Fruit fly (Drosophila melanogaster) whole organism, embryonic: ENCODE measurements around the gene Sys1.

Experiments used
- Blimp-1 ChIP-seq: fragments of 200-800 bp; sonication (Bioruptor generic); optimal IDR thresholded peaks from 3 replicates; lab custom pipeline; 2018; ENCODE audit warnings: missing biosample characterization, missing genetic modification characterization, mild to moderate bottlenecking, moderate library complexity, missing genetic modification reagents
- BtbVII ChIP-seq: fragments of 200-800 bp; sonication (Bioruptor generic); optimal IDR thresholded peaks from 3 replicates; lab custom pipeline; 2017; ENCODE audit warnings: missing biosample characterization, mild to moderate bottlenecking, missing genetic modification characterization
- CG1024 ChIP-seq: fragments of 200-800 bp; sonication (Bioruptor generic); IDR thresholded peaks from 2 replicates; pipeline ENCODE4 v1.3.6; 2022; ENCODE audit warnings: missing biosample characterization, missing genetic modification characterization
- CG10267 ChIP-seq: fragments of 200-800 bp; sonication (Bioruptor generic); optimal IDR thresholded peaks from 2 replicates; lab custom pipeline; 2018; ENCODE audit warnings: missing biosample characterization, mild to moderate bottlenecking, missing genetic modification characterization, moderate library complexity
- CG10366 ChIP-seq: fragments of 200-800 bp; sonication (Bioruptor generic); IDR thresholded peaks from 2 replicates; pipeline ENCODE4 v1.3.6; 2022; ENCODE audit warnings: missing biosample characterization, missing genetic modification characterization
- CG11504 ChIP-seq: fragments of 200-800 bp; sonication (Bioruptor generic); optimal IDR thresholded peaks from 3 replicates; lab custom pipeline; 2019; ENCODE audit warnings: missing biosample characterization, mild to moderate bottlenecking, missing genetic modification characterization, moderate library complexity
- CG12219 ChIP-seq: fragments of 200-800 bp; sonication (Bioruptor generic); optimal IDR thresholded peaks from 3 replicates; lab custom pipeline; 2018; ENCODE audit warnings: missing biosample characterization, mild to moderate bottlenecking, missing genetic modification characterization
- CG12659 ChIP-seq: fragments of 200-800 bp; sonication (Bioruptor generic); optimal IDR thresholded peaks from 3 replicates; lab custom pipeline; 2017; ENCODE audit warnings: mild to moderate bottlenecking, missing biosample characterization, missing genetic modification reagents, missing genetic modification characterization
- CG14441 ChIP-seq: fragments of 200-800 bp; sonication (Bioruptor generic); IDR thresholded peaks from 2 replicates; pipeline ENCODE4 v1.3.6; 2022; ENCODE audit warnings: missing biosample characterization, missing genetic modification characterization
- CG17186 ChIP-seq: fragments of 200-800 bp; sonication (Bioruptor generic); optimal IDR thresholded peaks from 3 replicates; lab custom pipeline; 2017; ENCODE audit warnings: missing biosample characterization, missing genetic modification reagents, missing genetic modification characterization
- CG2712 ChIP-seq: fragments of 200-800 bp; optimal IDR thresholded peaks from 3 replicates; lab custom pipeline; 2019; ENCODE audit warnings: missing biosample characterization, mild to moderate bottlenecking, missing genetic modification characterization, moderate library complexity
- CG31224 ChIP-seq: fragments of 200-800 bp; sonication (Bioruptor generic); IDR thresholded peaks from 2 replicates; pipeline ENCODE4 v1.3.6; 2022; ENCODE audit warnings: missing biosample characterization, missing genetic modification characterization
- CG3163 ChIP-seq: fragments of 200-800 bp; sonication (Bioruptor generic); optimal IDR thresholded peaks from 3 replicates; lab custom pipeline; 2016; ENCODE audit warnings: missing biosample characterization, missing genetic modification characterization
- CG32767 ChIP-seq: fragments of 200-800 bp; sonication (Bioruptor generic); IDR thresholded peaks from 2 replicates; pipeline ENCODE4 v1.3.6; 2022; ENCODE audit warnings: missing biosample characterization, missing genetic modification characterization
- CG3281 ChIP-seq: fragments of 200-800 bp; sonication (Bioruptor generic); optimal IDR thresholded peaks from 3 replicates; lab custom pipeline; 2017; ENCODE audit warnings: missing biosample characterization, mild to moderate bottlenecking, missing genetic modification characterization
- CG6254 ChIP-seq: fragments of 200-800 bp; sonication (Bioruptor generic); optimal IDR thresholded peaks from 3 replicates; lab custom pipeline; 2017; ENCODE audit warnings: mild to moderate bottlenecking, missing biosample characterization, missing genetic modification reagents, missing genetic modification characterization
- CG6272 ChIP-seq: fragments of 200-800 bp; sonication (Bioruptor generic); IDR thresholded peaks from 2 replicates; pipeline ENCODE4 v1.3.6; 2022; ENCODE audit warnings: missing biosample characterization, missing genetic modification characterization
- CG7987 ChIP-seq: fragments of 200-800 bp; sonication (Bioruptor generic); optimal IDR thresholded peaks from 2 replicates; lab custom pipeline; 2018; ENCODE audit warnings: missing biosample characterization, mild to moderate bottlenecking, missing genetic modification characterization, moderate library complexity
- CG8765 ChIP-seq: fragments of 200-800 bp; sonication (Bioruptor generic); IDR thresholded peaks from 2 replicates; pipeline ENCODE4 v1.3.6; 2022; ENCODE audit warnings: missing biosample characterization, missing genetic modification characterization
- CrebB ChIP-seq: fragments of 200-800 bp; sonication (Bioruptor generic); optimal IDR thresholded peaks from 3 replicates; lab custom pipeline; 2018; ENCODE audit warnings: missing biosample characterization, mild to moderate bottlenecking, missing genetic modification characterization
- D19B ChIP-seq: fragments of 200-800 bp; sonication (Bioruptor generic); optimal IDR thresholded peaks from 2 replicates; lab custom pipeline; 2017; ENCODE audit warnings: missing biosample characterization, mild to moderate bottlenecking, missing genetic modification characterization
- Doc2 ChIP-seq: fragments of 200-800 bp; sonication (Bioruptor generic); IDR thresholded peaks from 2 replicates; pipeline ENCODE4 v1.3.6; 2022; ENCODE audit warnings: missing biosample characterization, missing genetic modification characterization
- Hey ChIP-seq: fragments of 200-800 bp; sonication (Bioruptor generic); optimal IDR thresholded peaks from 3 replicates; lab custom pipeline; 2018; ENCODE audit warnings: missing biosample characterization, mild to moderate bottlenecking, missing genetic modification characterization
- Lpt ChIP-seq: fragments of >200 bp; optimal IDR thresholded peaks from 2 replicates; lab custom pipeline; 2018; ENCODE audit warnings: missing biosample characterization, missing genetic modification characterization
- Meics ChIP-seq: fragments of 200-800 bp; sonication (Bioruptor generic); optimal IDR thresholded peaks from 2 replicates; lab custom pipeline; 2017; ENCODE audit warnings: missing biosample characterization, mild to moderate bottlenecking, missing genetic modification characterization
- Myb ChIP-seq: fragments of 200-800 bp; sonication (Bioruptor generic); optimal IDR thresholded peaks from 2 replicates; lab custom pipeline; 2016; ENCODE audit warnings: missing biosample characterization, missing genetic modification characterization
- NFAT ChIP-seq: fragments of 200-800 bp; sonication (Bioruptor generic); IDR thresholded peaks from 2 replicates; pipeline ENCODE4 v1.3.6; 2022; ENCODE audit warnings: missing biosample characterization, missing genetic modification characterization
- Pdp1 ChIP-seq, 2 experiments: fragments of 200-800 bp; sonication (Bioruptor generic); optimal IDR thresholded peaks; 3 replicates each; lab custom pipeline; 2016; ENCODE audit warnings: missing biosample characterization in 2 of 2, missing genetic modification characterization in 2 of 2, mild to moderate bottlenecking in 1 of 2, moderate library complexity in 1 of 2
- Poxn ChIP-seq: fragments of 200-800 bp; sonication (Bioruptor generic); IDR thresholded peaks from 2 replicates; pipeline ENCODE4 v1.3.6; 2022; ENCODE audit warnings: missing biosample characterization, missing genetic modification characterization
- Six4 ChIP-seq: fragments of 200-800 bp; sonication (Bioruptor generic); optimal IDR thresholded peaks from 2 replicates; lab custom pipeline; 2016; ENCODE audit warnings: missing biosample characterization, missing genetic modification characterization
- Spps ChIP-seq: fragments of 200-800 bp; sonication (Bioruptor generic); optimal IDR thresholded peaks from 2 replicates; lab custom pipeline; 2018; ENCODE audit warnings: missing biosample characterization, mild to moderate bottlenecking, missing genetic modification characterization
- Vsx1 ChIP-seq: fragments of 200-800 bp; sonication (Bioruptor generic); optimal IDR thresholded peaks from 2 replicates; lab custom pipeline; 2017; ENCODE audit warnings: missing biosample characterization, mild to moderate bottlenecking, missing genetic modification characterization, missing genetic modification reagents
- al ChIP-seq: fragments of 200-800 bp; sonication (Bioruptor generic); IDR thresholded peaks from 2 replicates; pipeline ENCODE4 v1.3.6; 2022; ENCODE audit warnings: missing biosample characterization, missing genetic modification characterization
- ap ChIP-seq: fragments of 200-800 bp; sonication (Bioruptor generic); IDR thresholded peaks from 2 replicates; pipeline ENCODE4 v1.3.6; 2022; ENCODE audit warnings: missing biosample characterization, missing genetic modification characterization
- bcd ChIP-seq: fragments of 200-800 bp; sonication (Bioruptor generic); optimal IDR thresholded peaks from 2 replicates; lab custom pipeline; 2017; ENCODE audit warnings: missing biosample characterization, mild to moderate bottlenecking, missing genetic modification characterization
- dan ChIP-seq: fragments of 200-800 bp; sonication (Bioruptor generic); IDR thresholded peaks from 2 replicates; pipeline ENCODE4 v1.3.6; 2022; ENCODE audit warnings: missing biosample characterization, missing genetic modification characterization
- eve ChIP-seq, 2 experiments: fragments of >200 bp; optimal IDR thresholded peaks; 2 replicates each; lab custom pipeline; 2017; ENCODE audit warnings: missing biosample characterization in 2 of 2, missing genetic modification characterization in 2 of 2
- fd64A ChIP-seq: fragments of 200-800 bp; sonication (Bioruptor generic); optimal IDR thresholded peaks from 3 replicates; lab custom pipeline; 2018; ENCODE audit warnings: missing biosample characterization, mild to moderate bottlenecking, missing genetic modification characterization
- gcm ChIP-seq: fragments of 200-800 bp; sonication (Bioruptor generic); optimal IDR thresholded peaks from 2 replicates; lab custom pipeline; 2019; ENCODE audit warnings: missing biosample characterization, mild to moderate bottlenecking, missing genetic modification characterization, moderate library complexity
- hbn ChIP-seq: fragments of 200-800 bp; sonication (Bioruptor generic); IDR thresholded peaks from 2 replicates; pipeline ENCODE4 v1.3.6; 2022; ENCODE audit warnings: missing biosample characterization, missing genetic modification characterization; ENCODE audit not compliant: partially characterized antibody
- insv ChIP-seq, 2 experiments: fragments of 200-800 bp; sonication (Bioruptor generic); optimal IDR thresholded peaks; 3 replicates each; lab custom pipeline; 2016 to 2018; ENCODE audit warnings: missing biosample characterization in 2 of 2, missing genetic modification characterization in 2 of 2
- klu ChIP-seq: fragments of 200-800 bp; sonication (Bioruptor generic); IDR thresholded peaks from 2 replicates; pipeline ENCODE4 v1.3.6; 2022; ENCODE audit warnings: missing biosample characterization, missing genetic modification characterization
- luna ChIP-seq: fragments of 200-800 bp; sonication (Bioruptor generic); optimal IDR thresholded peaks from 2 replicates; lab custom pipeline; 2016; ENCODE audit warnings: missing biosample characterization, missing genetic modification characterization
- pita ChIP-seq: fragments of 200-800 bp; sonication (Bioruptor generic); optimal IDR thresholded peaks from 2 replicates; lab custom pipeline; 2017; ENCODE audit warnings: missing biosample characterization, mild to moderate bottlenecking, missing genetic modification characterization
- pzg ChIP-seq: fragments of 200-800 bp; sonication (Bioruptor generic); optimal IDR thresholded peaks from 3 replicates; lab custom pipeline; 2018; ENCODE audit warnings: missing biosample characterization, mild to moderate bottlenecking, missing genetic modification characterization, moderate library complexity
- schlank ChIP-seq: fragments of 200-800 bp; sonication (Bioruptor generic); optimal IDR thresholded peaks from 2 replicates; lab custom pipeline; 2018; ENCODE audit warnings: missing biosample characterization, mild to moderate bottlenecking, missing genetic modification characterization
- sens ChIP-seq: fragments of 200-800 bp; sonication (Bioruptor generic); peaks from one replicate; lab custom pipeline; 2016; ENCODE audit warnings: missing biosample characterization, missing genetic modification characterization
- vfl ChIP-seq: fragments of 200-800 bp; sonication (Bioruptor generic); optimal IDR thresholded peaks from 2 replicates; lab custom pipeline; 2016; ENCODE audit warnings: missing biosample characterization, missing genetic modification characterization
- wek ChIP-seq: fragments of 200-800 bp; sonication (Bioruptor generic); optimal IDR thresholded peaks from 3 replicates; lab custom pipeline; 2018; ENCODE audit warnings: missing biosample characterization, mild to moderate bottlenecking, missing genetic modification characterization, moderate library complexity
- zen ChIP-seq: fragments of 200-800 bp; sonication (Bioruptor generic); optimal IDR thresholded peaks from 3 replicates; lab custom pipeline; 2018; ENCODE audit warnings: missing biosample characterization, mild to moderate bottlenecking, missing genetic modification characterization, moderate library complexity

Sys1 gene

DNA sequence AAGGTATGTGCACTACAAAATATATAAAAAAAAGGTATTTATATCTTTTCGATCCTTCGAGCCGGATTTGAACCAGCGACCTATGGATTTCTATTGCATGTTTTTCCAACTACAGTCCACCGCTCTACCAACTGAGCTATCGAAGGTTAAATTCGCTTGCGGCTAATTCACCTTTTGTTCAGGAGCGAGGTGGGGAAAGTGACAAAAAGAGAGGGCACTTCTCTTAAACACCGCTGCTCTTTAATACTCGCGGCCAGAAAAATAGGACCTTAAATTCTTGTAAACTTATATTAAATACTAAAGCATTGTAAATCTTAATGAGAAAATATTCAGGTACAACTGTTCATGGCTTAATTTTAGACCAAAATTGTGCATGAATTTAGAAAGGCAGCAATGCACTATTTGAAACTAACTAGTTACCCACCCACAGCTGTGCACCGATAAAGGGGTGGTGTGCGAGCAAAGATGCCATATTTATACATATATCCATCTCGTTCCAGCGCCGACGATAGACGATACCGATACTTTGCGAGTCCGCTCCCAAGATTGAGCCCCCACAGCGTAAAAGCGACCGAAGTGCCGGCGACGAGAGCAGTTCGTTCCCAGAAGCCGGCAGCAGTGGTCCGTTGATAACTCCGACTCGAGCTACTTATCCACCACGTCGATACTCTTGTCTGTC lies 16.5 kb downstream of the Sys1 start (continued):
- TF ChIP-seq NFAT (GFP tag; lab: Robert Waterston, UW) (peak; percentile 92), D19B (GFP tag; lab: Kevin White, UChicago) (peak; percentile 91), Poxn (peak; percentile 68), CG31224 (GFP tag; lab: Robert Waterston, UW) (peak; percentile 91), CG14441 (GFP tag; lab: Robert Waterston, UW) (peak; percentile 95), BtbVII (GFP tag; lab: Kevin White, UChicago) (peak; percentile 98), zen (tag; lab: Kevin White, UChicago) (peak; percentile 96), CrebB (tag; lab: Kevin White, UChicago) (peak; percentile 98), luna (peak; percentile 89), CG6272 (GFP tag; lab: Robert Waterston, UW) (peak; percentile 86), sens (GFP tag; lab: Kevin White, UChicago) (peak; percentile 100), Myb (GFP tag; lab: Kevin White, UChicago) (peak; percentile 88), CG12219 (peak; percentile 99), CG7987 (GFP tag; lab: Kevin White, UChicago) (peak; percentile 96), wek (peak; percentile 94), Doc2 (GFP tag; lab: Robert Waterston, UW) (peak; percentile 55; the same call in 1 of the 2 replicates), vfl (peak; percentile 94), CG17186 (GFP tag; lab: Kevin White, UChicago) (peak; percentile 93), Meics (GFP tag; lab: Kevin White, UChicago) (peak; percentile 98), CG6254 (GFP tag; lab: Kevin White, UChicago) (peak; percentile 97), Pdp1 (GFP tag; optimal IDR thresholded peaks at IDR 0.05; lab: Kevin White, UChicago) (peak; percentile 94 to 97), dan (GFP tag; lab: Robert Waterston, UW) (peak; percentile 87), klu (GFP tag; lab: Robert Waterston, UW) (peak; percentile 84), Vsx1 (GFP tag; lab: Kevin White, UChicago) (peak; percentile 96), Lpt (GFP tag; lab: Kevin White, UChicago) (no peak), CG3163 (peak; percentile 100), fd64A (GFP tag; lab: Kevin White, UChicago) (peak; percentile 98), CG3281 (GFP tag; lab: Kevin White, UChicago) (peak; percentile 99), Spps (tag; lab: Kevin White, UChicago) (peak; percentile 97), ap (GFP tag; lab: Robert Waterston, UW) (peak; percentile 95), bcd (GFP tag; lab: Kevin White, UChicago) (peak; percentile 98), al (GFP tag; lab: Robert Waterston, UW) (peak; percentile 86), CG12659 (GFP tag; lab: Kevin White, UChicago) (peak; percentile 99), CG11504 (tag; lab: Kevin White, UChicago) (peak; percentile 97), Six4 (GFP tag; lab: Kevin White, UChicago) (peak; percentile 96), pita (GFP tag; lab: Kevin White, UChicago) (no peak), Blimp-1 (GFP tag; lab: Kevin White, UChicago) (peak; percentile 97), gcm (peak; percentile 99), CG2712 (tag; lab: Kevin White, UChicago) (peak; percentile 99), CG1024 (GFP tag; lab: Robert Waterston, UW) (peak; percentile 93), CG8765 (GFP tag; lab: Robert Waterston, UW) (peak; percentile 90), schlank (peak; percentile 96), CG10366 (peak; percentile 96), hbn (GFP tag; lab: Robert Waterston, UW) (peak; percentile 65; the same call in 1 of the 2 replicates), insv (GFP tag; optimal IDR thresholded peaks at IDR 0.05; lab: Kevin White, UChicago) (peak; percentile 53 to 81), CG10267 (tag; lab: Kevin White, UChicago) (peak; percentile 97), Hey (tag; lab: Kevin White, UChicago) (peak; percentile 90), eve (GFP tag; optimal IDR thresholded peaks at IDR 0.05; lab: Kevin White, UChicago) (no peak), CG32767 (GFP tag; lab: Robert Waterston, UW) (peak; percentile 97), pzg (GFP tag; lab: Kevin White, UChicago) (peak; percentile 66)
